Fruit fly (Drosophila melanogaster) whole organism, wandering third instar larva: ENCODE measurements around the gene CG14096.
"Not testable (repeated sequence)": the region's sequence is repeated elsewhere in the genome, so short reads cannot be mapped to it uniquely, and the experiment has no call there.

Experiments used
- CG32264 ChIP-seq: fragments of 200-800 bp; sonication (Bioruptor generic); optimal IDR thresholded peaks from 2 replicates; lab custom pipeline; 2016; ENCODE audit warnings: missing biosample characterization, missing genetic modification characterization
- Hnf4 ChIP-seq: fragments of 200-800 bp; sonication (Bioruptor generic); optimal IDR thresholded peaks from 2 replicates; lab custom pipeline; 2016; ENCODE audit warnings: missing biosample characterization, mild to moderate bottlenecking, missing genetic modification characterization
- br ChIP-seq: fragments of 200-800 bp; sonication (Bioruptor generic); optimal IDR thresholded peaks from 2 replicates; lab custom pipeline; 2016; ENCODE audit warnings: missing biosample characterization, missing genetic modification characterization
- pan ChIP-seq: fragments of >200 bp; optimal IDR thresholded peaks from 2 replicates; lab custom pipeline; 2017
- psq ChIP-seq: fragments of 200-800 bp; sonication (Bioruptor generic); optimal IDR thresholded peaks from 3 replicates; lab custom pipeline; 2017; ENCODE audit warnings: missing biosample characterization, mild to moderate bottlenecking, missing genetic modification characterization, moderate library complexity
- usp ChIP-seq: fragments of >200 bp; optimal IDR thresholded peaks from 2 replicates; lab custom pipeline; 2017; ENCODE audit warnings: missing biosample characterization, missing genetic modification characterization

DNA sequence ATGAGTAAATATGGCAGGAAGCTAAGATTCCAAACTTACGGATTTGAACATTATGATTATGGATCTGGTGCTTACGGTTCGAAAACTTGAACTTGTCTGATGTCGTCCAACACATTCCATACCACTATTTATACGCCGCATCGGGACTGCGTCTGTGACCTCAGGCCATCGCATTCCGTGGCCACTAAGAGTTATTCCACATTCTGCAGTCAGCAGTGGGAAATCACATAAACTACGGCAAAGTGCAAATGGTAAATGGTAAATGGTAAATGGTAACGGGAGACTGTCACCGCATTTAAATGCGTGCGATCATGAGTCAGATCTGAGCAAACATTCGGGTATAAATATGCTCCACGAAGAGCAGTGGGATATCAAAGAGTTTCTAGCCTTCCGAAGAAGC is at the start of gene CG14096, which contains the start of gene CG32214:
- not testable (repeated sequence) for TF ChIP-seq Hnf4 (GFP tag; lab: Kevin White, UChicago); CG32264 (GFP tag; lab: Kevin White, UChicago); psq; usp; br; pan (lab: Kevin White, UChicago)
